Worm (Caenorhabditis elegans): ENCODE measurements around the gene ZC412.5.

Gene ZC412.5

ce11 chrV:14875371-14875770, at the start of gene ZC412.5:
Gene ZC412.5, minus strand, starts transcription at chrV:14875471.
- no peak for TF ChIP-seq tbx-37 (GFP tag; conservative IDR thresholded peaks at IDR 0.05)
- TF ChIP-seq F13C5.2 (tag; optimal IDR thresholded peaks at IDR 0.05): no peak

ce11 chrV:14924104-14924503, 48.8 kb upstream of the ZC412.5 start, which contains the start of gene srg-54:
Gene srg-54, minus strand, starts transcription at chrV:14924204.
- TF ChIP-seq tbx-11 (GFP tag; IDR thresholded peaks at IDR 0.05) (no peak), ceh-36 (tag; optimal IDR thresholded peaks at IDR 0.05) (no peak), pes-1 (GFP tag; IDR thresholded peaks at IDR 0.05) (no peak), ets-7 (tag; optimal IDR thresholded peaks at IDR 0.05) (no peak)

ce11 chrV:14921509-14921908, 46.2 kb upstream of the ZC412.5 start, which contains the start of gene zmp-4:
Gene zmp-4, minus strand, starts transcription at chrV:14921609.
- TF ChIP-seq hmg-4 (GFP tag; optimal IDR thresholded peaks at IDR 0.05) (no peak), ceh-36 (tag; optimal IDR thresholded peaks at IDR 0.05) (no peak)

- TF ChIP-seq ceh-13 (GFP tag; optimal IDR thresholded peaks at IDR 0.05) (no peak), ceh-36 (tag; optimal IDR thresholded peaks at IDR 0.05) (no peak), ets-7 (tag; optimal IDR thresholded peaks at IDR 0.05) (no peak), tra-4 (tag; optimal IDR thresholded peaks at IDR 0.05) (no peak), hmg-4 (GFP tag; optimal IDR thresholded peaks at IDR 0.05) (no peak), ama-1 (optimal IDR thresholded peaks at IDR 0.05) (no peak), aly-1 (tag; optimal IDR thresholded peaks at IDR 0.05) (no peak), tbx-37 (GFP tag; conservative IDR thresholded peaks at IDR 0.05) (no peak), B0310.2 (tag; optimal IDR thresholded peaks at IDR 0.05) (no peak), scrt-1 (GFP tag; IDR thresholded peaks at IDR 0.05) (no peak), hmbx-1 (tag; optimal IDR thresholded peaks at IDR 0.05) (no peak), hnd-1 (tag; optimal IDR thresholded peaks at IDR 0.05) (no peak), sea-1 (GFP tag; conservative IDR thresholded peaks at IDR 0.05) (no peak), flt-1 (GFP tag; IDR thresholded peaks at IDR 0.05) (no peak), tbx-11 (GFP tag; IDR thresholded peaks at IDR 0.05) (no peak), F13C5.2 (tag; optimal IDR thresholded peaks at IDR 0.05) (no peak)
Measured at ce11 chrV:14915599-14915998, 40.3 kb upstream of the ZC412.5 start, which contains the start of gene H12D21.11. Gene H12D21.11, plus strand, starts transcription at chrV:14915899.

- TF ChIP-seq pes-1 (GFP tag; IDR thresholded peaks at IDR 0.05): no peak
- TF ChIP-seq hmbx-1 (tag; optimal IDR thresholded peaks at IDR 0.05): no peak
- no peak for TF ChIP-seq ceh-36 (tag; optimal IDR thresholded peaks at IDR 0.05)
- no peak for TF ChIP-seq F13C5.2 (tag; optimal IDR thresholded peaks at IDR 0.05)
- no peak for TF ChIP-seq B0310.2 (tag; optimal IDR thresholded peaks at IDR 0.05)
- no peak for TF ChIP-seq ceh-13 (GFP tag; optimal IDR thresholded peaks at IDR 0.05)
- TF ChIP-seq hnd-1 (tag; optimal IDR thresholded peaks at IDR 0.05): no peak
Measured at ce11 chrV:14910758-14911157, 35.5 kb upstream of the ZC412.5 start.

- TF ChIP-seq aly-1 (tag; optimal IDR thresholded peaks at IDR 0.05) (no peak), hmbx-1 (tag; optimal IDR thresholded peaks at IDR 0.05) (no peak), ets-7 (tag; optimal IDR thresholded peaks at IDR 0.05) (no peak), ama-1 (optimal IDR thresholded peaks at IDR 0.05) (no peak), pes-1 (GFP tag; IDR thresholded peaks at IDR 0.05) (no peak)
Measured at ce11 chrV:14909331-14909835, 34.1 kb upstream of the ZC412.5 start, which contains the start of gene H12D21.9. Gene H12D21.9, minus strand, starts transcription at chrV:14909478.

ce11 chrV:14907445-14907844, 32.2 kb upstream of the ZC412.5 start:
- TF ChIP-seq tbx-37 (GFP tag; conservative IDR thresholded peaks at IDR 0.05): no peak
- no peak for TF ChIP-seq ama-1 (optimal IDR thresholded peaks at IDR 0.05)
- no peak for TF ChIP-seq ets-7 (tag; optimal IDR thresholded peaks at IDR 0.05)
- no peak for TF ChIP-seq ceh-13 (GFP tag; optimal IDR thresholded peaks at IDR 0.05)
- no peak for TF ChIP-seq aly-1 (tag; optimal IDR thresholded peaks at IDR 0.05)
- no peak for TF ChIP-seq F13C5.2 (tag; optimal IDR thresholded peaks at IDR 0.05)
- no peak for TF ChIP-seq flt-1 (GFP tag; IDR thresholded peaks at IDR 0.05)
- TF ChIP-seq hmbx-1 (tag; optimal IDR thresholded peaks at IDR 0.05): no peak
- TF ChIP-seq tbx-11 (GFP tag; IDR thresholded peaks at IDR 0.05): no peak
- TF ChIP-seq sea-1 (GFP tag; conservative IDR thresholded peaks at IDR 0.05): no peak
- no peak for TF ChIP-seq scrt-1 (GFP tag; IDR thresholded peaks at IDR 0.05)
- no peak for TF ChIP-seq pes-1 (GFP tag; IDR thresholded peaks at IDR 0.05)
- no peak for TF ChIP-seq hnd-1 (tag; optimal IDR thresholded peaks at IDR 0.05)
- no peak for TF ChIP-seq hmg-4 (GFP tag; optimal IDR thresholded peaks at IDR 0.05)
- TF ChIP-seq tra-4 (tag; optimal IDR thresholded peaks at IDR 0.05): no peak
- TF ChIP-seq ceh-36 (tag; optimal IDR thresholded peaks at IDR 0.05): no peak
- TF ChIP-seq B0310.2 (tag; optimal IDR thresholded peaks at IDR 0.05): no peak

ce11 chrV:14900905-14901304, 25.6 kb upstream of the ZC412.5 start:
- TF ChIP-seq pes-1 (GFP tag; IDR thresholded peaks at IDR 0.05): no peak

- no peak for TF ChIP-seq sea-1 (GFP tag; conservative IDR thresholded peaks at IDR 0.05)
Measured at ce11 chrV:14899545-14899944, 24.3 kb upstream of the ZC412.5 start, which contains the start of gene H12D21.10. Gene H12D21.10, plus strand, starts transcription at chrV:14899804.
